Worm (Caenorhabditis elegans): Measurements from ENCODE around the gene srsx-17.

The srsx-17 gene

ce11 chrV:5963696-5964095, 36.2 kb downstream of the srsx-17 start, which contains the start of gene pcm-1:
pcm-1 (minus strand) TSS chrV:5963882.
- TF ChIP-seq dao-5 (tag; optimal IDR thresholded peaks at IDR 0.05) (no peak), him-1 (tag; optimal IDR thresholded peaks at IDR 0.05) (no peak), W03F9.2 (tag; optimal IDR thresholded peaks at IDR 0.05) (no peak)

ce11 chrV:5964658-5965178, 37.3 kb downstream of the srsx-17 start:
- no peak for TF ChIP-seq him-1 (tag; optimal IDR thresholded peaks at IDR 0.05)
- no peak for TF ChIP-seq W03F9.2 (tag; optimal IDR thresholded peaks at IDR 0.05)
- no peak for TF ChIP-seq dao-5 (tag; optimal IDR thresholded peaks at IDR 0.05)

ce11 chrV:5972582-5972981, 45.1 kb downstream of the srsx-17 start:
- TF ChIP-seq W03F9.2 (tag; optimal IDR thresholded peaks at IDR 0.05) (no peak), dao-5 (tag; optimal IDR thresholded peaks at IDR 0.05) (no peak), him-1 (tag; optimal IDR thresholded peaks at IDR 0.05) (no peak)

ce11 chrV:5973713-5974112, 46.3 kb downstream of the srsx-17 start:
- no peak for TF ChIP-seq dao-5 (tag; optimal IDR thresholded peaks at IDR 0.05)
- TF ChIP-seq W03F9.2 (tag; optimal IDR thresholded peaks at IDR 0.05): no peak
- no peak for TF ChIP-seq him-1 (tag; optimal IDR thresholded peaks at IDR 0.05)

- TF ChIP-seq him-1 (tag; optimal IDR thresholded peaks at IDR 0.05): no peak
These were observed 48.3 kb downstream of the srsx-17 start, which contains the start of gene acy-2 for ce11 chrV:5975724-5976123. acy-2 (plus strand) TSS chrV:5976024.

Measured in whole organism, L4/young adult.